Worm (Caenorhabditis elegans): ENCODE results near the gene syx-3.

DNA sequence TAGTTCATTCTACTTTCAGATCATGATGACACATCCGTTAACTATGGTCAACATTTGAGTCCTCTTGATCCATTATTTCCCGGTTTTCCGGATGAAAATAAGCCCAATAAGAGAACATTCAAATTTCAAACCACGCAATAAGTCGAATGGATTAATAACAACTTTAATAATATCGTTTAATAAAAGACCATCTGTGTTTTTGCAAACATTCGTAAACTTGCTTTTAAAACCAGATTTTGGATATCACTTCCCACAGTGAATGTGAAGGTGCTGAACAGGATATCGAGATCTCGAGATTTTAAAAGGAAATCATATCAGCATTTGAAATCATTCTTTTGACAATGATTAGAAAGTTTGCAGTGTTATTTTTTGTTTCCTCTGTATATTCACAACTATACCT is 6.9 kb upstream of the syx-3 start, which contains the start of gene C26B9.7:
- TF ChIP-seq T22C8.4 (GFP tag; IDR thresholded peaks at IDR 0.05) (no peak), cog-1 (tag; optimal IDR thresholded peaks at IDR 0.05) (no peak), ref-1 (GFP tag; conservative IDR thresholded peaks at IDR 0.05) (no peak), klf-2 (GFP tag; conservative IDR thresholded peaks at IDR 0.05) (no peak), flt-1 (GFP tag; IDR thresholded peaks at IDR 0.05) (no peak), ztf-23 (GFP tag; IDR thresholded peaks at IDR 0.05) (no peak), med-1 (GFP tag; optimal IDR thresholded peaks at IDR 0.05; ENCODE audit: insufficient read depth) (no peak)

All from whole organism, midembryonic.